Fruit fly (Drosophila melanogaster) whole organism, embryonic: Measurements from ENCODE around the gene CG6660.

Experiments
- Awh ChIP-seq: fragments of 200-800 bp; sonication (Bioruptor generic); IDR thresholded peaks from 2 replicates; pipeline ENCODE4, ENCODE4 v1.3.6; 2022; ENCODE audit warnings: missing biosample characterization, missing genetic modification characterization
- BtbVII ChIP-seq: fragments of 200-800 bp; sonication (Bioruptor generic); optimal IDR thresholded peaks from 3 replicates; lab custom pipeline; 2017; ENCODE audit warnings: missing biosample characterization, mild to moderate bottlenecking, missing genetic modification characterization
- CG10267 ChIP-seq: fragments of 200-800 bp; sonication (Bioruptor generic); optimal IDR thresholded peaks from 2 replicates; lab custom pipeline; 2018; ENCODE audit warnings: missing biosample characterization, mild to moderate bottlenecking, missing genetic modification characterization, moderate library complexity
- CG10979 ChIP-seq: fragments of 200-800 bp; sonication (Bioruptor generic); optimal IDR thresholded peaks from 2 replicates; lab custom pipeline; 2018; ENCODE audit warnings: missing biosample characterization, mild to moderate bottlenecking, missing genetic modification characterization, moderate library complexity
- CG11504 ChIP-seq: fragments of 200-800 bp; sonication (Bioruptor generic); optimal IDR thresholded peaks from 3 replicates; lab custom pipeline; 2019; ENCODE audit warnings: missing biosample characterization, mild to moderate bottlenecking, missing genetic modification characterization, moderate library complexity
- CG13123 ChIP-seq: fragments of 200-800 bp; sonication (Bioruptor generic); optimal IDR thresholded peaks from 2 replicates; lab custom pipeline; 2016; ENCODE audit warnings: missing biosample characterization, missing genetic modification characterization
- CG15011 ChIP-seq: fragments of 200-800 bp; sonication (Bioruptor generic); optimal IDR thresholded peaks from 3 replicates; lab custom pipeline; 2018; ENCODE audit warnings: missing biosample characterization, mild to moderate bottlenecking, missing genetic modification characterization
- CG15601 ChIP-seq: fragments of 200-800 bp; sonication (Bioruptor generic); optimal IDR thresholded peaks from 3 replicates; lab custom pipeline; 2019; ENCODE audit warnings: missing biosample characterization, mild to moderate bottlenecking, missing genetic modification characterization, moderate library complexity
- CG16779 ChIP-seq: fragments of 200-800 bp; sonication (Bioruptor generic); IDR thresholded peaks from 2 replicates; pipeline ENCODE4 v1.3.6; 2022; ENCODE audit warnings: missing biosample characterization, missing genetic modification characterization
- CG17359 ChIP-seq: fragments of 200-800 bp; sonication (Bioruptor generic); optimal IDR thresholded peaks from 3 replicates; lab custom pipeline; 2018; ENCODE audit warnings: missing biosample characterization, mild to moderate bottlenecking, missing genetic modification characterization, moderate library complexity
- CG17385 ChIP-seq: fragments of 200-800 bp; sonication (Bioruptor generic); optimal IDR thresholded peaks from 3 replicates; lab custom pipeline; 2018; ENCODE audit warnings: missing biosample characterization, mild to moderate bottlenecking, missing genetic modification characterization
- CG17829 ChIP-seq: fragments of 200-800 bp; optimal IDR thresholded peaks from 2 replicates; lab custom pipeline; 2019; ENCODE audit warnings: missing biosample characterization, mild to moderate bottlenecking, missing genetic modification characterization, moderate library complexity
- CG2712 ChIP-seq: fragments of 200-800 bp; optimal IDR thresholded peaks from 3 replicates; lab custom pipeline; 2019; ENCODE audit warnings: missing biosample characterization, mild to moderate bottlenecking, missing genetic modification characterization, moderate library complexity
- CG30403 ChIP-seq: fragments of 200-800 bp; sonication (Bioruptor generic); optimal IDR thresholded peaks from 3 replicates; lab custom pipeline; 2016; ENCODE audit warnings: missing biosample characterization, missing genetic modification characterization
- CG31224 ChIP-seq: fragments of 200-800 bp; sonication (Bioruptor generic); IDR thresholded peaks from 2 replicates; pipeline ENCODE4 v1.3.6; 2022; ENCODE audit warnings: missing biosample characterization, missing genetic modification characterization
- CG33557 ChIP-seq: fragments of 200-800 bp; sonication (Bioruptor generic); optimal IDR thresholded peaks from 2 replicates; lab custom pipeline; 2019; ENCODE audit warnings: missing biosample characterization, mild to moderate bottlenecking, missing genetic modification characterization, moderate library complexity
- CG3838 ChIP-seq: fragments of 200-800 bp; sonication (Bioruptor generic); optimal IDR thresholded peaks from 3 replicates; lab custom pipeline; 2016; ENCODE audit warnings: missing biosample characterization, missing genetic modification characterization
- CG4617 ChIP-seq: fragments of 200-800 bp; sonication (Bioruptor generic); optimal IDR thresholded peaks from 3 replicates; lab custom pipeline; 2016; ENCODE audit warnings: missing biosample characterization, missing genetic modification characterization, borderline replicate concordance
- CG4707 ChIP-seq: fragments of 200-800 bp; sonication (Bioruptor generic); optimal IDR thresholded peaks from 2 replicates; lab custom pipeline; 2018; ENCODE audit warnings: missing biosample characterization, mild to moderate bottlenecking, missing genetic modification characterization, moderate library complexity
- CG6689 ChIP-seq: fragments of 200-800 bp; sonication (Bioruptor generic); IDR thresholded peaks from 2 replicates; pipeline ENCODE4 v1.3.6; 2022; ENCODE audit warnings: missing biosample characterization, missing genetic modification characterization
- CG7372 ChIP-seq: fragments of 200-800 bp; sonication (Bioruptor generic); IDR thresholded peaks from 2 replicates; pipeline ENCODE4 v1.3.6; 2022; ENCODE audit warnings: missing biosample characterization, missing genetic modification characterization
- CG7556 ChIP-seq: fragments of 200-800 bp; sonication (Bioruptor generic); optimal IDR thresholded peaks from 2 replicates; lab custom pipeline; 2017; ENCODE audit warnings: missing biosample characterization, mild to moderate bottlenecking, missing genetic modification characterization
- CG7786 ChIP-seq: fragments of 200-800 bp; sonication (Bioruptor generic); optimal IDR thresholded peaks from 2 replicates; lab custom pipeline; 2016; ENCODE audit warnings: missing biosample characterization, missing genetic modification characterization
- CG9609 ChIP-seq: fragments of 200-800 bp; sonication (Bioruptor generic); optimal IDR thresholded peaks from 3 replicates; lab custom pipeline; 2016; ENCODE audit warnings: missing biosample characterization, missing genetic modification characterization
- CG9727 ChIP-seq: fragments of 200-800 bp; sonication (Bioruptor generic); optimal IDR thresholded peaks from 3 replicates; lab custom pipeline; 2017; ENCODE audit warnings: missing biosample characterization, mild to moderate bottlenecking, missing genetic modification characterization
- CoRest ChIP-seq: fragments of 200-800 bp; sonication (Bioruptor generic); optimal IDR thresholded peaks from 3 replicates; lab custom pipeline; 2018; ENCODE audit warnings: missing biosample characterization, mild to moderate bottlenecking, missing genetic modification characterization, moderate library complexity
- Dip2 ChIP-seq: fragments of 200-800 bp; sonication (Bioruptor generic); IDR thresholded peaks from 2 replicates; pipeline ENCODE4 v1.3.6; 2022; ENCODE audit warnings: missing biosample characterization, missing genetic modification characterization
- Eip74EF ChIP-seq, 2 experiments: fragments of 200-800 bp in 1 of 2; fragments of >200 bp in 1 of 2; sonication (Bioruptor generic) in 1 of 2; optimal IDR thresholded peaks; 2 replicates each; lab custom pipeline; 2017 to 2019; ENCODE audit warnings: missing biosample characterization in 2 of 2, missing genetic modification characterization in 2 of 2, mild to moderate bottlenecking in 1 of 2, moderate library complexity in 1 of 2
- Ets97D ChIP-seq: fragments of 200-800 bp; sonication (Bioruptor generic); optimal IDR thresholded peaks from 3 replicates; lab custom pipeline; 2016; ENCODE audit warnings: missing biosample characterization, missing genetic modification characterization
- Hmr ChIP-seq: fragments of 200-800 bp; sonication (Bioruptor generic); optimal IDR thresholded peaks from 3 replicates; lab custom pipeline; 2017; ENCODE audit warnings: mild to moderate bottlenecking, missing biosample characterization, missing genetic modification reagents, missing genetic modification characterization
- Hr51 ChIP-seq, 2 experiments: fragments of 200-800 bp; sonication (Bioruptor generic); optimal IDR thresholded peaks; 2 replicates in 1 of 2; 3 replicates in 1 of 2; lab custom pipeline; 2016 to 2018; ENCODE audit warnings: missing biosample characterization in 2 of 2, missing genetic modification characterization in 2 of 2, mild to moderate bottlenecking in 1 of 2, moderate library complexity in 1 of 2
- Hsf ChIP-seq: fragments of 200-800 bp; sonication (Bioruptor generic); optimal IDR thresholded peaks from 3 replicates; lab custom pipeline; 2016; ENCODE audit warnings: missing biosample characterization, missing genetic modification characterization
- Meics ChIP-seq: fragments of 200-800 bp; sonication (Bioruptor generic); optimal IDR thresholded peaks from 2 replicates; lab custom pipeline; 2017; ENCODE audit warnings: missing biosample characterization, mild to moderate bottlenecking, missing genetic modification characterization
- Neu2 ChIP-seq: fragments of 200-800 bp; sonication (Bioruptor generic); optimal IDR thresholded peaks from 3 replicates; lab custom pipeline; 2016; ENCODE audit warnings: missing biosample characterization, missing genetic modification characterization, borderline replicate concordance
- Rfx ChIP-seq: fragments of 200-800 bp; sonication (Bioruptor generic); IDR thresholded peaks from 2 replicates; pipeline ENCODE4 v1.3.6; 2022; ENCODE audit warnings: missing biosample characterization, missing genetic modification characterization
- caup ChIP-seq: fragments of 200-800 bp; sonication (Bioruptor generic); optimal IDR thresholded peaks from 3 replicates; lab custom pipeline; 2017; ENCODE audit warnings: missing biosample characterization, mild to moderate bottlenecking, missing genetic modification characterization, moderate library complexity; ENCODE audit not compliant: severe bottlenecking
- ci ChIP-seq: fragments of 200-800 bp; sonication (Bioruptor generic); IDR thresholded peaks from 3 replicates; pipeline ENCODE4 v1.3.6; 2022; ENCODE audit warnings: missing biosample characterization, missing genetic modification characterization
- crc ChIP-seq: fragments of 200-800 bp; sonication (Bioruptor generic); optimal IDR thresholded peaks from 2 replicates; lab custom pipeline; 2016; ENCODE audit warnings: missing biosample characterization, missing genetic modification characterization
- dati ChIP-seq: fragments of 200-800 bp; sonication (Bioruptor generic); IDR thresholded peaks from 2 replicates; pipeline ENCODE4 v1.3.6; 2022; ENCODE audit warnings: missing biosample characterization, missing genetic modification characterization
- dmrt11E ChIP-seq: fragments of 200-800 bp; sonication (Bioruptor generic); optimal IDR thresholded peaks from 3 replicates; lab custom pipeline; 2018; ENCODE audit warnings: missing biosample characterization, mild to moderate bottlenecking, missing genetic modification characterization, moderate library complexity
- dmrt99B ChIP-seq: fragments of 200-800 bp; sonication (Bioruptor generic); optimal IDR thresholded peaks from 2 replicates; lab custom pipeline; 2018; ENCODE audit warnings: missing biosample characterization, mild to moderate bottlenecking, missing genetic modification characterization, moderate library complexity
- eve ChIP-seq, 2 experiments: fragments of >200 bp; optimal IDR thresholded peaks; 2 replicates each; lab custom pipeline; 2017; ENCODE audit warnings: missing biosample characterization in 2 of 2, missing genetic modification characterization in 2 of 2
- fd3F ChIP-seq: fragments of 200-800 bp; sonication (Bioruptor generic); optimal IDR thresholded peaks from 2 replicates; lab custom pipeline; 2018; ENCODE audit warnings: missing biosample characterization, mild to moderate bottlenecking, missing genetic modification characterization, moderate library complexity
- grau ChIP-seq: fragments of 200-800 bp; optimal IDR thresholded peaks from 3 replicates; lab custom pipeline; 2019; ENCODE audit warnings: missing biosample characterization, mild to moderate bottlenecking, missing genetic modification characterization, moderate library complexity
- lab ChIP-seq: fragments of 200-800 bp; sonication (Bioruptor generic); optimal IDR thresholded peaks from 3 replicates; lab custom pipeline; 2017; ENCODE audit warnings: missing biosample characterization, missing genetic modification characterization, mild to moderate bottlenecking, moderate library complexity, missing genetic modification reagents
- nmo ChIP-seq: fragments of 200-800 bp; sonication (Bioruptor generic); optimal IDR thresholded peaks from 2 replicates; lab custom pipeline; 2018; ENCODE audit warnings: missing biosample characterization, mild to moderate bottlenecking, missing genetic modification characterization, moderate library complexity
- p53 ChIP-seq: fragments of 200-800 bp; sonication (Bioruptor generic); optimal IDR thresholded peaks from 2 replicates; lab custom pipeline; 2016; ENCODE audit warnings: missing biosample characterization, missing genetic modification characterization
- tup ChIP-seq: fragments of 200-800 bp; sonication (Bioruptor generic); optimal IDR thresholded peaks from 2 replicates; lab custom pipeline; 2016; ENCODE audit warnings: missing biosample characterization, mild to moderate bottlenecking, missing genetic modification characterization, moderate library complexity
- z ChIP-seq: fragments of 200-800 bp; sonication (Bioruptor generic); IDR thresholded peaks from 3 replicates; pipeline ENCODE4 v1.3.6; 2022; ENCODE audit warnings: missing biosample characterization, missing genetic modification characterization

Gene CG6660

dm6 chr3R:22878416-22878815, 44.7 kb upstream of the CG6660 start (continued):
- TF ChIP-seq dmrt99B (peak; percentile 53), dmrt11E (tag; lab: Kevin White, UChicago) (peak; percentile 77), CG7372 (0 out of 2 replicates have a peak, but pooled peaks have one; percentile 8), p53 (GFP tag; lab: Kevin White, UChicago) (no peak), CG17385 (GFP tag; lab: Kevin White, UChicago) (peak; percentile 42), Hr51 (GFP tag; optimal IDR thresholded peaks at IDR 0.05; lab: Kevin White, UChicago) (peak in 1 of 2 experiments; percentile 55), CG7556 (GFP tag; lab: Kevin White, UChicago) (peak; percentile 61), CG31224 (GFP tag; lab: Robert Waterston, UW) (no peak), Rfx (GFP tag; lab: Robert Waterston, UW) (0 out of 2 replicates have a peak, but pooled peaks have one; percentile 22), CG6689 (GFP tag; lab: Robert Waterston, UW) (peak; percentile 57), Hmr (GFP tag; lab: Kevin White, UChicago) (peak; percentile 32), CG9727 (GFP tag; lab: Kevin White, UChicago) (peak; percentile 64), CG7786 (GFP tag; lab: Kevin White, UChicago) (no peak), caup (GFP tag; lab: Kevin White, UChicago) (peak; percentile 15), Neu2 (GFP tag; lab: Kevin White, UChicago) (no peak), dati (GFP tag; lab: Robert Waterston, UW) (no peak), CG13123 (GFP tag; lab: Kevin White, UChicago) (no peak), CG10979 (peak; percentile 75), ci (0 out of 3 replicates have a peak, but pooled peaks have one; percentile 10), CG3838 (GFP tag; lab: Kevin White, UChicago) (no peak), CG11504 (tag; lab: Kevin White, UChicago) (peak; percentile 73), CG4617 (no peak), nmo (GFP tag; lab: Kevin White, UChicago) (peak; percentile 67), fd3F (GFP tag; lab: Kevin White, UChicago) (no peak), CG10267 (tag; lab: Kevin White, UChicago) (peak; percentile 52), Dip2 (GFP tag; lab: Robert Waterston, UW) (no peak), CG15601 (tag; lab: Kevin White, UChicago) (peak; percentile 48), CG9609 (GFP tag; lab: Kevin White, UChicago) (no peak), CG33557 (GFP tag; lab: Kevin White, UChicago) (peak; percentile 39), CG30403 (GFP tag; lab: Kevin White, UChicago) (peak; percentile 25), eve (GFP tag; optimal IDR thresholded peaks at IDR 0.05; lab: Kevin White, UChicago) (peak in 1 of 2 experiments; percentile 58), Meics (peak; percentile 0), Hsf (GFP tag; lab: Kevin White, UChicago) (peak; percentile 9), CG4707 (GFP tag; lab: Kevin White, UChicago) (no peak), Ets97D (GFP tag; lab: Kevin White, UChicago) (no peak), grau (tag; lab: Kevin White, UChicago) (peak; percentile 65), BtbVII (GFP tag; lab: Kevin White, UChicago) (no peak), tup (GFP tag; lab: Kevin White, UChicago) (no peak), CG16779 (GFP tag; lab: Robert Waterston, UW) (no peak), Awh (GFP tag; lab: Robert Waterston, UW) (peak; percentile 55; the same call in 1 of the 2 replicates), CG2712 (peak; percentile 75), CoRest (peak; percentile 63), crc (no peak), Eip74EF (GFP tag; optimal IDR thresholded peaks at IDR 0.05; lab: Kevin White, UChicago) (peak in 1 of 2 experiments; percentile 2), CG17829 (peak; percentile 44), CG17359 (tag; lab: Kevin White, UChicago) (peak; percentile 54), CG15011 (GFP tag; lab: Kevin White, UChicago) (peak; percentile 20), lab (GFP tag; lab: Kevin White, UChicago) (peak; percentile 48), z (no peak)
